Worm (Caenorhabditis elegans) whole organism, late embryonic: ENCODE measurements around the gene spe-19.

Experiments
- C08G9.2 ChIP-seq: sonication (generic microtip); optimal IDR thresholded peaks from 2 replicates; lab custom pipeline; 2016; ENCODE audit warnings: mild to moderate bottlenecking, missing genetic modification characterization, moderate library complexity, missing compliant biosample characterization
- F13H6.1 ChIP-seq: sonication (generic microtip); optimal IDR thresholded peaks from 2 replicates; lab custom pipeline; 2016; ENCODE audit warnings: missing genetic modification characterization, missing compliant biosample characterization
- T23F11.4 ChIP-seq: fragments of 200-800 bp; sonication (Bioruptor generic); optimal IDR thresholded peaks from 2 replicates; lab custom pipeline; 2018; ENCODE audit warnings: mild to moderate bottlenecking, missing genetic modification characterization, missing compliant biosample characterization
- ahr-1 ChIP-seq: sonication (generic microtip); optimal IDR thresholded peaks from 2 replicates; lab custom pipeline; 2016; ENCODE audit warnings: missing genetic modification characterization, missing compliant biosample characterization
- ama-1 ChIP-seq: fragments of 150-350 bp; optimal IDR thresholded peaks from 2 replicates; lab custom pipeline; 2014
- ceh-14 ChIP-seq: sonication (generic microtip); optimal IDR thresholded peaks from 2 replicates; lab custom pipeline; 2016; ENCODE audit warnings: missing genotype, missing genetic modification characterization, missing compliant biosample characterization
- ceh-18 ChIP-seq: sonication (generic microtip); optimal IDR thresholded peaks from 2 replicates; lab custom pipeline; 2016; ENCODE audit warnings: missing genetic modification characterization, missing compliant biosample characterization
- ceh-2 ChIP-seq: sonication (generic microtip); optimal IDR thresholded peaks from 2 replicates; lab custom pipeline; 2016; ENCODE audit warnings: missing genotype, missing genetic modification characterization, missing compliant biosample characterization
- ceh-22 ChIP-seq: sonication (generic microtip); optimal IDR thresholded peaks from 2 replicates; lab custom pipeline; 2017; ENCODE audit warnings: missing biosample characterization, missing genetic modification characterization
- ceh-30 ChIP-seq: fragments of 150-350 bp; optimal IDR thresholded peaks from 2 replicates; lab custom pipeline; 2014; ENCODE audit warnings: missing biosample characterization, missing genetic modification characterization
- ceh-31 ChIP-seq: sonication (generic microtip); optimal IDR thresholded peaks from 2 replicates; lab custom pipeline; 2016; ENCODE audit warnings: missing genetic modification characterization, missing compliant biosample characterization
- ceh-45 ChIP-seq: fragments of 200-800 bp; sonication (Bioruptor generic); IDR thresholded peaks from 2 replicates; pipeline ENCODE4 v1.3.6; 2022; ENCODE audit warnings: missing genetic modification reagents, missing genetic modification characterization, missing compliant biosample characterization
- ceh-9 ChIP-seq: sonication (generic microtip); optimal IDR thresholded peaks from 2 replicates; lab custom pipeline; 2016; ENCODE audit warnings: mild to moderate bottlenecking, missing genetic modification characterization, inconsistent platforms, missing compliant biosample characterization
- dmd-4 ChIP-seq: sonication (generic microtip); optimal IDR thresholded peaks from 2 replicates; lab custom pipeline; 2016; ENCODE audit warnings: borderline replicate concordance, missing genetic modification characterization, missing compliant biosample characterization
- dve-1 ChIP-seq: sonication (generic microtip); optimal IDR thresholded peaks from 2 replicates; lab custom pipeline; 2017; ENCODE audit warnings: antibody characterized with exemption, mild to moderate bottlenecking, missing genetic modification characterization, missing compliant biosample characterization
- ets-4 ChIP-seq: sonication (generic microtip); optimal IDR thresholded peaks from 2 replicates; lab custom pipeline; 2016; ENCODE audit warnings: missing genetic modification characterization, missing compliant biosample characterization
- eyg-1 ChIP-seq: sonication (generic microtip); optimal IDR thresholded peaks from 2 replicates; lab custom pipeline; 2016; ENCODE audit warnings: missing genotype, missing genetic modification characterization, missing compliant biosample characterization
- fkh-10 ChIP-seq: fragments of 150-350 bp; optimal IDR thresholded peaks from 2 replicates; lab custom pipeline; 2014; ENCODE audit warnings: missing biosample characterization, missing genetic modification reagents, missing genetic modification characterization
- gmeb-2 ChIP-seq: sonication (generic microtip); optimal IDR thresholded peaks from 2 replicates; lab custom pipeline; 2016; ENCODE audit warnings: missing genetic modification characterization, inconsistent platforms, missing compliant biosample characterization
- hlh-13 ChIP-seq: fragments of 200-800 bp; sonication (Bioruptor generic); optimal IDR thresholded peaks from 2 replicates; lab custom pipeline; 2018; ENCODE audit warnings: mild to moderate bottlenecking, missing genetic modification characterization, missing compliant biosample characterization
- hlh-15 ChIP-seq: sonication (generic microtip); optimal IDR thresholded peaks from 2 replicates; lab custom pipeline; 2016; ENCODE audit warnings: missing genetic modification characterization, missing compliant biosample characterization
- hlh-6 ChIP-seq: sonication (generic microtip); optimal IDR thresholded peaks from 2 replicates; lab custom pipeline; 2016; ENCODE audit warnings: missing genotype, missing genetic modification characterization, missing compliant biosample characterization
- hlh-8 ChIP-seq: sonication (generic microtip); optimal IDR thresholded peaks from 2 replicates; lab custom pipeline; 2016; ENCODE audit warnings: missing genotype, missing genetic modification characterization, missing compliant biosample characterization
- lim-6 ChIP-seq: sonication (generic microtip); optimal IDR thresholded peaks from 2 replicates; lab custom pipeline; 2016; ENCODE audit warnings: missing genetic modification characterization, missing compliant biosample characterization
- lin-11 ChIP-seq: fragments of 200-800 bp; sonication (Bioruptor generic); optimal IDR thresholded peaks from 2 replicates; lab custom pipeline; 2018; ENCODE audit warnings: mild to moderate bottlenecking, missing genetic modification characterization, missing compliant biosample characterization
- mec-3 ChIP-seq: sonication (generic microtip); optimal IDR thresholded peaks from 2 replicates; lab custom pipeline; 2016; ENCODE audit warnings: borderline replicate concordance, missing genetic modification characterization, missing compliant biosample characterization
- nfya-1 ChIP-seq: sonication (generic microtip); optimal IDR thresholded peaks from 2 replicates; lab custom pipeline; 2017; ENCODE audit warnings: missing genetic modification characterization, mild to moderate bottlenecking, missing compliant biosample characterization, antibody characterized with exemption, moderate library complexity
- nhr-11 ChIP-seq: fragments of 150-350 bp; optimal IDR thresholded peaks from 2 replicates; lab custom pipeline; 2014; ENCODE audit warnings: missing biosample characterization, missing genetic modification characterization
- npax-4 ChIP-seq: sonication (generic microtip); optimal IDR thresholded peaks from 2 replicates; lab custom pipeline; 2016; ENCODE audit warnings: missing genetic modification characterization, missing compliant biosample characterization
- odd-2 ChIP-seq: sonication (generic microtip); optimal IDR thresholded peaks from 2 replicates; lab custom pipeline; 2017; ENCODE audit warnings: antibody characterized with exemption, mild to moderate bottlenecking, missing genetic modification characterization, missing compliant biosample characterization
- pag-3 ChIP-seq: sonication (generic microtip); optimal IDR thresholded peaks from 2 replicates; lab custom pipeline; 2016; ENCODE audit warnings: missing compliant biosample characterization, missing genetic modification characterization, borderline replicate concordance
- pat-9 ChIP-seq: fragments of 200-800 bp; sonication (Bioruptor generic); optimal IDR thresholded peaks from 2 replicates; lab custom pipeline; 2018; ENCODE audit warnings: mild to moderate bottlenecking, missing genetic modification characterization, moderate library complexity, missing compliant biosample characterization
- pha-2 ChIP-seq: sonication (generic microtip); optimal IDR thresholded peaks from 2 replicates; lab custom pipeline; 2017; ENCODE audit warnings: mild to moderate bottlenecking, missing genetic modification characterization, missing compliant biosample characterization
- pha-4 ChIP-seq: fragments of 150-350 bp; optimal IDR thresholded peaks from 2 replicates; lab custom pipeline; 2018; ENCODE audit warnings: missing biosample characterization, missing genetic modification reagents, missing genetic modification characterization
- pqm-1 ChIP-seq: sonication (generic microtip); optimal IDR thresholded peaks from 2 replicates; lab custom pipeline; 2016; ENCODE audit warnings: missing genetic modification characterization, missing compliant biosample characterization
- ref-2 ChIP-seq: sonication (generic microtip); optimal IDR thresholded peaks from 2 replicates; lab custom pipeline; 2016; ENCODE audit warnings: missing genetic modification characterization, missing compliant biosample characterization
- rnt-1 ChIP-seq: sonication (generic microtip); optimal IDR thresholded peaks from 2 replicates; lab custom pipeline; 2016; ENCODE audit warnings: missing genetic modification characterization, missing compliant biosample characterization
- sox-2 ChIP-seq: fragments of 200-800 bp; sonication (Bioruptor generic); IDR thresholded peaks from 2 replicates; pipeline ENCODE4 v1.3.6; 2022; ENCODE audit warnings: missing genetic modification reagents, missing genetic modification characterization, missing compliant biosample characterization
- syd-9 ChIP-seq: sonication (generic microtip); optimal IDR thresholded peaks from 2 replicates; lab custom pipeline; 2016; ENCODE audit warnings: mild to moderate bottlenecking, missing genetic modification characterization, moderate library complexity, missing compliant biosample characterization
- tbx-2 ChIP-seq: sonication (generic microtip); optimal IDR thresholded peaks from 2 replicates; lab custom pipeline; 2016; ENCODE audit warnings: missing genetic modification characterization, missing compliant biosample characterization
- tbx-7 ChIP-seq: sonication (generic microtip); optimal IDR thresholded peaks from 2 replicates; lab custom pipeline; 2016; ENCODE audit warnings: missing genotype, missing genetic modification characterization, missing compliant biosample characterization
- ttx-3 ChIP-seq: sonication (generic microtip); optimal IDR thresholded peaks from 2 replicates; lab custom pipeline; 2016; ENCODE audit warnings: missing genetic modification reagents, missing genetic modification characterization, missing compliant biosample characterization
- unc-3 ChIP-seq, 2 experiments: fragments of 200-800 bp in 1 of 2; sonication (Bioruptor generic) in 1 of 2; sonication (generic microtip) in 1 of 2; conservative IDR thresholded peaks in 1 of 2; optimal IDR thresholded peaks in 1 of 2; 2 replicates each; pipeline versions ENCODE4 v1.3.6 to Lab custom; 2016 to 2022; ENCODE audit warnings: missing compliant biosample characterization in 2 of 2, missing genetic modification characterization in 2 of 2, missing genetic modification reagents in 1 of 2
- zip-5 ChIP-seq: sonication (generic microtip); optimal IDR thresholded peaks from 2 replicates; lab custom pipeline; 2016; ENCODE audit warnings: missing genetic modification characterization, missing compliant biosample characterization
- ztf-16 ChIP-seq: sonication (generic microtip); optimal IDR thresholded peaks from 2 replicates; lab custom pipeline; 2017; ENCODE audit warnings: missing genetic modification characterization, missing compliant biosample characterization

Gene spe-19

ce11 chrV:20047310-20047709 is at the start of gene spe-19:
spe-19 (minus strand) TSS chrV:20047410.
- no peak for TF ChIP-seq ztf-16 (tag; lab: Kevin White, UChicago)
- TF ChIP-seq nfya-1, result no peak
- no peak for TF ChIP-seq ref-2 (tag; lab: Kevin White, UChicago)
- TF ChIP-seq zip-5 (tag; lab: Kevin White, UChicago), result no peak
- TF ChIP-seq hlh-6 (tag; lab: Kevin White, UChicago), result no peak

- TF ChIP-seq hlh-13 (GFP tag; lab: Kevin White, UChicago), result no peak
- TF ChIP-seq rnt-1 (tag; lab: Kevin White, UChicago), result no peak
- no peak for TF ChIP-seq gmeb-2 (tag; lab: Kevin White, UChicago)
- TF ChIP-seq hlh-8 (tag; lab: Kevin White, UChicago), result no peak
- no peak for TF ChIP-seq ceh-9 (tag; lab: Kevin White, UChicago)
- no peak for TF ChIP-seq nfya-1
- TF ChIP-seq ref-2 (tag; lab: Kevin White, UChicago), result no peak
- TF ChIP-seq npax-4 (tag; lab: Kevin White, UChicago), result no peak
- TF ChIP-seq ceh-14 (tag; lab: Kevin White, UChicago), result no peak
- TF ChIP-seq hlh-15, result no peak
- no peak for TF ChIP-seq pha-2
Observed at ce11 chrV:20094908-20095307, 47.7 kb upstream of the spe-19 start, which contains the start of gene nlp-69. nlp-69 (minus strand) TSS chrV:20095008.

ce11 chrV:20093940-20094339 is 46.7 kb upstream of the spe-19 start:
- TF ChIP-seq ceh-14 (tag; lab: Kevin White, UChicago), result no peak
- TF ChIP-seq F13H6.1, result no peak
- no peak for TF ChIP-seq hlh-13 (GFP tag; lab: Kevin White, UChicago)
- no peak for TF ChIP-seq tbx-2
- no peak for TF ChIP-seq fkh-10 (GFP tag; lab: Kevin White, UChicago)
- TF ChIP-seq ztf-16 (tag; lab: Kevin White, UChicago), result no peak
- TF ChIP-seq T23F11.4 (GFP tag; lab: Kevin White, UChicago), result no peak
- no peak for TF ChIP-seq ama-1 (lab: Kevin White, UChicago)
- no peak for TF ChIP-seq eyg-1 (tag; lab: Kevin White, UChicago)
- no peak for TF ChIP-seq pqm-1 (tag; lab: Kevin White, UChicago)
- no peak for TF ChIP-seq ets-4 (tag; lab: Kevin White, UChicago)
- no peak for TF ChIP-seq ceh-30
- no peak for TF ChIP-seq tbx-7
- no peak for TF ChIP-seq C08G9.2 (tag; lab: Kevin White, UChicago)
- no peak for TF ChIP-seq ceh-45 (GFP tag; lab: Robert Waterston, UW)

ce11 chrV:20090698-20091313 is 43.6 kb upstream of the spe-19 start, which contains the start of the genes dcs-1 and sec-23:
dcs-1 (minus strand) TSS chrV:20090743.
sec-23 (plus strand) TSS chrV:20091263.
- peak; percentile 46 for TF ChIP-seq tbx-7
- TF ChIP-seq zip-5 (tag; lab: Kevin White, UChicago), result peak; percentile 25
- TF ChIP-seq hlh-6 (tag; lab: Kevin White, UChicago), result no peak
- no peak for TF ChIP-seq pha-4 (tag; lab: Kevin White, UChicago)
- TF ChIP-seq ceh-2 (tag; lab: Kevin White, UChicago), result peak; percentile 18
- no peak for TF ChIP-seq pat-9 (tag; lab: Kevin White, UChicago)
- no peak for TF ChIP-seq dve-1
- peak; percentile 59 for TF ChIP-seq ets-4 (tag; lab: Kevin White, UChicago)
- peak; percentile 29 for TF ChIP-seq hlh-8 (tag; lab: Kevin White, UChicago)
- TF ChIP-seq syd-9 (tag; lab: Kevin White, UChicago), result no peak
- TF ChIP-seq lim-6 (tag; lab: Kevin White, UChicago), result no peak
- TF ChIP-seq ahr-1, result no peak
- peak; percentile 70 for TF ChIP-seq C08G9.2 (tag; lab: Kevin White, UChicago)
- no peak for TF ChIP-seq rnt-1 (tag; lab: Kevin White, UChicago)
- TF ChIP-seq mec-3 (tag; lab: Kevin White, UChicago), result no peak
- TF ChIP-seq dmd-4 (tag; lab: Kevin White, UChicago), result no peak
- no peak for TF ChIP-seq nhr-11
- no peak for TF ChIP-seq odd-2 (tag; lab: Kevin White, UChicago)
- no peak for TF ChIP-seq pag-3
- no peak for TF ChIP-seq sox-2 (GFP tag; lab: Robert Waterston, UW)
- peak; percentile 46 for TF ChIP-seq tbx-2
- TF ChIP-seq ceh-31 (tag; lab: Kevin White, UChicago), result peak; percentile 58
- TF ChIP-seq pha-2, result no peak
- no peak for TF ChIP-seq ceh-18
- TF ChIP-seq unc-3 (GFP tag; conservative IDR thresholded peaks at IDR 0.05; lab: Robert Waterston, UW), result no peak
- TF ChIP-seq unc-3 (tag; optimal IDR thresholded peaks at IDR 0.05; lab: Kevin White, UChicago), result no peak
- no peak for TF ChIP-seq T23F11.4 (GFP tag; lab: Kevin White, UChicago)
- TF ChIP-seq lin-11 (tag; lab: Kevin White, UChicago), result no peak
- no peak for TF ChIP-seq ceh-22 (tag; lab: Kevin White, UChicago)
- TF ChIP-seq ttx-3 (tag; lab: Kevin White, UChicago), result no peak
